Worm (Caenorhabditis elegans): Measurements from ENCODE around the gene fbxa-27.

DNA sequence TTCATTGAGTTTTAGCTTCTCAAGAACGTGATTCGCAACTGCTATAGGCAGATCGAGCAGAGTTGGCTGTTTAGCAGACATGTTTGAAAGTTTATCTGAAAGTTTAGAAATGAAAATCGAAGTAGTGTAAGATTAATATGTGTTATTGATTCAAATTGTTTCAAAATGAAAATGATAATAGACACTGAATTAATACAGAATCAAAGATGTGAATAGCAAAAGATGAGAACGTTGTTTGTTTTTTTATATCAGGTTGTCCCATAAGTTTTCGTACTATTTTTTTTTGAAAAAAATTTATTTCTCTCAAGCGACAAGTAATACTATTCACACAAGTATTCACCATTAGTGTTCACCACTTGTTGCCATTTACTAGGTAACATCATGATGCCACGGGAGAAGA lies 49.6 kb upstream of the fbxa-27 start, which contains the start of gene fbxa-36:
- no peak for TF ChIP-seq ztf-11 (tag; optimal IDR thresholded peaks at IDR 0.05)
- TF ChIP-seq snpc-4 (tag; optimal IDR thresholded peaks at IDR 0.05) = no peak
- TF ChIP-seq aha-1 (tag; optimal IDR thresholded peaks at IDR 0.05) = no peak
- no peak for TF ChIP-seq nhr-12 (tag; optimal IDR thresholded peaks at IDR 0.05)
- no peak for TF ChIP-seq blmp-1 (tag; optimal IDR thresholded peaks at IDR 0.05)
- TF ChIP-seq unc-62 (GFP tag; optimal IDR thresholded peaks at IDR 0.05) = no peak
- no peak for TF ChIP-seq nhr-28 (tag; optimal IDR thresholded peaks at IDR 0.05)
- no peak for TF ChIP-seq nhr-77 (tag; optimal IDR thresholded peaks at IDR 0.05)
- TF ChIP-seq egl-27 (tag; optimal IDR thresholded peaks at IDR 0.05) = no peak

Measured in whole organism, L1 larva.